Fruit fly (Drosophila melanogaster) whole organism, embryonic: ENCODE results near the gene ens.

Experiments
- Atf6 ChIP-seq: fragments of 200-800 bp; sonication (Bioruptor generic); IDR thresholded peaks from 2 replicates; pipeline ENCODE4 v1.3.6; 2022; ENCODE audit warnings: missing biosample characterization, missing genetic modification characterization
- Bgb ChIP-seq: fragments of 200-800 bp; sonication (Bioruptor generic); IDR thresholded peaks from 2 replicates; pipeline ENCODE4 v1.3.6; 2022; ENCODE audit warnings: missing biosample characterization, missing genetic modification characterization; ENCODE audit not compliant: partially characterized antibody
- C15 ChIP-seq: fragments of 200-800 bp; sonication (Bioruptor generic); IDR thresholded peaks from 3 replicates; pipeline ENCODE4 v1.3.6; 2022; ENCODE audit warnings: missing biosample characterization, missing genetic modification characterization
- CG10267 ChIP-seq: fragments of 200-800 bp; sonication (Bioruptor generic); optimal IDR thresholded peaks from 2 replicates; lab custom pipeline; 2018; ENCODE audit warnings: missing biosample characterization, mild to moderate bottlenecking, missing genetic modification characterization, moderate library complexity
- CG10543 ChIP-seq: fragments of 200-800 bp; sonication (Bioruptor generic); optimal IDR thresholded peaks from 3 replicates; lab custom pipeline; 2017; ENCODE audit warnings: missing biosample characterization, mild to moderate bottlenecking, missing genetic modification characterization, moderate library complexity
- CG11696 ChIP-seq: fragments of 200-800 bp; sonication (Bioruptor generic); IDR thresholded peaks from 2 replicates; pipeline ENCODE4 v1.3.6; 2022; ENCODE audit warnings: missing biosample characterization, missing genetic modification characterization
- CG15514 ChIP-seq: fragments of 200-800 bp; sonication (Bioruptor generic); optimal IDR thresholded peaks from 3 replicates; lab custom pipeline; 2017; ENCODE audit warnings: missing biosample characterization, missing genetic modification characterization, mild to moderate bottlenecking, moderate library complexity, missing genetic modification reagents
- CG16813 ChIP-seq: fragments of 200-800 bp; sonication (Bioruptor generic); IDR thresholded peaks from 3 replicates; pipeline ENCODE4 v1.3.6; 2022; ENCODE audit warnings: missing biosample characterization, missing genetic modification characterization; ENCODE audit not compliant: partially characterized antibody
- CG17359 ChIP-seq: fragments of 200-800 bp; sonication (Bioruptor generic); optimal IDR thresholded peaks from 3 replicates; lab custom pipeline; 2018; ENCODE audit warnings: missing biosample characterization, mild to moderate bottlenecking, missing genetic modification characterization, moderate library complexity
- CG17568 ChIP-seq: fragments of 200-800 bp; sonication (Bioruptor generic); optimal IDR thresholded peaks from 2 replicates; lab custom pipeline; 2018; ENCODE audit warnings: missing biosample characterization, mild to moderate bottlenecking, missing genetic modification characterization, moderate library complexity
- CG17802 ChIP-seq: fragments of 200-800 bp; sonication (Bioruptor generic); optimal IDR thresholded peaks from 2 replicates; lab custom pipeline; 2018; ENCODE audit warnings: missing biosample characterization, mild to moderate bottlenecking, missing genetic modification characterization, moderate library complexity
- CG1832 ChIP-seq: fragments of 200-800 bp; sonication (Bioruptor generic); optimal IDR thresholded peaks from 2 replicates; lab custom pipeline; 2017; ENCODE audit warnings: missing biosample characterization, mild to moderate bottlenecking, missing genetic modification characterization, inconsistent platforms
- CG18599 ChIP-seq: fragments of 200-800 bp; sonication (Bioruptor generic); optimal IDR thresholded peaks from 3 replicates; lab custom pipeline; 2017; ENCODE audit warnings: missing biosample characterization, missing genetic modification characterization, mild to moderate bottlenecking, moderate library complexity, missing genetic modification reagents
- CG2678 ChIP-seq: fragments of 200-800 bp; sonication (Bioruptor generic); optimal IDR thresholded peaks from 3 replicates; lab custom pipeline; 2019; ENCODE audit warnings: missing biosample characterization, mild to moderate bottlenecking, missing genetic modification characterization, moderate library complexity
- CG2712 ChIP-seq: fragments of 200-800 bp; optimal IDR thresholded peaks from 3 replicates; lab custom pipeline; 2019; ENCODE audit warnings: missing biosample characterization, mild to moderate bottlenecking, missing genetic modification characterization, moderate library complexity
- CG31441 ChIP-seq: fragments of 200-800 bp; sonication (Bioruptor generic); IDR thresholded peaks from 2 replicates; pipeline ENCODE4 v1.3.6; 2022; ENCODE audit warnings: missing biosample characterization, missing genetic modification characterization
- CG3163 ChIP-seq: fragments of 200-800 bp; sonication (Bioruptor generic); optimal IDR thresholded peaks from 3 replicates; lab custom pipeline; 2016; ENCODE audit warnings: missing biosample characterization, missing genetic modification characterization
- CG3407 ChIP-seq: fragments of 200-800 bp; sonication (Bioruptor generic); optimal IDR thresholded peaks from 2 replicates; lab custom pipeline; 2018; ENCODE audit warnings: missing biosample characterization, mild to moderate bottlenecking, missing genetic modification characterization
- CG42726 ChIP-seq: fragments of 200-800 bp; sonication (Bioruptor generic); IDR thresholded peaks from 2 replicates; pipeline ENCODE4 v1.3.6; 2022; ENCODE audit warnings: missing biosample characterization, missing genetic modification characterization; ENCODE audit not compliant: partially characterized antibody
- CG4328 ChIP-seq: fragments of 200-800 bp; sonication (Bioruptor generic); optimal IDR thresholded peaks from 3 replicates; lab custom pipeline; 2017; ENCODE audit warnings: missing biosample characterization, missing genetic modification reagents, missing genetic modification characterization
- CG5180 ChIP-seq: fragments of 200-800 bp; sonication (Bioruptor generic); optimal IDR thresholded peaks from 3 replicates; lab custom pipeline; 2017; ENCODE audit warnings: missing biosample characterization, missing genetic modification characterization, mild to moderate bottlenecking, moderate library complexity, missing genetic modification reagents
- CG6854 ChIP-seq: fragments of 200-800 bp; sonication (Bioruptor generic); optimal IDR thresholded peaks from 3 replicates; lab custom pipeline; 2017; ENCODE audit warnings: missing biosample characterization, mild to moderate bottlenecking, missing genetic modification characterization
- CG7963 ChIP-seq: fragments of 200-800 bp; sonication (Bioruptor generic); IDR thresholded peaks from 3 replicates; pipeline ENCODE4 v1.3.6; 2022; ENCODE audit warnings: missing biosample characterization, missing genetic modification characterization; ENCODE audit not compliant: partially characterized antibody
- Eip74EF ChIP-seq, 2 experiments: fragments of 200-800 bp in 1 of 2; fragments of >200 bp in 1 of 2; sonication (Bioruptor generic) in 1 of 2; optimal IDR thresholded peaks; 2 replicates each; lab custom pipeline; 2017 to 2019; ENCODE audit warnings: missing biosample characterization in 2 of 2, missing genetic modification characterization in 2 of 2, mild to moderate bottlenecking in 1 of 2, moderate library complexity in 1 of 2
- Ets97D ChIP-seq: fragments of 200-800 bp; sonication (Bioruptor generic); optimal IDR thresholded peaks from 3 replicates; lab custom pipeline; 2016; ENCODE audit warnings: missing biosample characterization, missing genetic modification characterization
- HHEX ChIP-seq: fragments of 200-800 bp; sonication (Bioruptor generic); optimal IDR thresholded peaks from 3 replicates; lab custom pipeline; 2017; ENCODE audit warnings: missing biosample characterization, mild to moderate bottlenecking, missing genetic modification characterization, missing genetic modification reagents
- HLH3B ChIP-seq: fragments of 200-800 bp; sonication (Bioruptor generic); IDR thresholded peaks from 2 replicates; pipeline ENCODE4 v1.3.6; 2022; ENCODE audit warnings: missing biosample characterization, missing genetic modification characterization
- MBD-R2 ChIP-seq: fragments of 200-800 bp; sonication (Bioruptor generic); IDR thresholded peaks from 2 replicates; pipeline ENCODE4 v1.3.6; 2022; ENCODE audit warnings: missing biosample characterization, missing genetic modification characterization
- Rfx ChIP-seq: fragments of 200-800 bp; sonication (Bioruptor generic); IDR thresholded peaks from 2 replicates; pipeline ENCODE4 v1.3.6; 2022; ENCODE audit warnings: missing biosample characterization, missing genetic modification characterization
- Xrp1 ChIP-seq: fragments of 200-800 bp; sonication (Bioruptor generic); IDR thresholded peaks from 2 replicates; pipeline ENCODE4 v1.3.6; 2022; ENCODE audit warnings: missing biosample characterization, missing genetic modification characterization
- ato ChIP-seq: fragments of 200-800 bp; sonication (Bioruptor generic); IDR thresholded peaks from 2 replicates; pipeline ENCODE4 v1.3.6; 2022; ENCODE audit warnings: missing biosample characterization, missing genetic modification characterization; ENCODE audit not compliant: partially characterized antibody
- cwo ChIP-seq: fragments of 200-800 bp; sonication (Bioruptor generic); optimal IDR thresholded peaks from 3 replicates; lab custom pipeline; 2017; ENCODE audit warnings: missing biosample characterization, missing genetic modification characterization, mild to moderate bottlenecking, moderate library complexity, missing genetic modification reagents
- dmrt99B ChIP-seq: fragments of 200-800 bp; sonication (Bioruptor generic); optimal IDR thresholded peaks from 2 replicates; lab custom pipeline; 2018; ENCODE audit warnings: missing biosample characterization, mild to moderate bottlenecking, missing genetic modification characterization, moderate library complexity
- fd96Cb ChIP-seq: fragments of 200-800 bp; sonication (Bioruptor generic); optimal IDR thresholded peaks from 2 replicates; lab custom pipeline; 2018; ENCODE audit warnings: missing biosample characterization, mild to moderate bottlenecking, missing genetic modification characterization, moderate library complexity
- hbn ChIP-seq: fragments of 200-800 bp; sonication (Bioruptor generic); IDR thresholded peaks from 2 replicates; pipeline ENCODE4 v1.3.6; 2022; ENCODE audit warnings: missing biosample characterization, missing genetic modification characterization; ENCODE audit not compliant: partially characterized antibody
- hkb ChIP-seq, 2 experiments: fragments of 200-800 bp in 1 of 2; fragments of >200 bp in 1 of 2; sonication (Bioruptor generic) in 1 of 2; IDR thresholded peaks in 1 of 2; optimal IDR thresholded peaks in 1 of 2; 2 replicates each; pipeline versions ENCODE4 v1.3.6 to Lab custom; 2017 to 2022; ENCODE audit warnings: missing biosample characterization in 1 of 2, missing genetic modification characterization in 1 of 2
- knrl ChIP-seq: fragments of 200-800 bp; sonication (Bioruptor generic); IDR thresholded peaks from 3 replicates; pipeline ENCODE4 v1.3.6; 2022; ENCODE audit warnings: missing biosample characterization, missing genetic modification characterization; ENCODE audit not compliant: partially characterized antibody
- nerfin-2 ChIP-seq: fragments of 200-800 bp; sonication (Bioruptor generic); IDR thresholded peaks from 2 replicates; pipeline ENCODE4 v1.3.6; 2022; ENCODE audit warnings: missing biosample characterization, missing genetic modification characterization; ENCODE audit not compliant: partially characterized antibody
- nom ChIP-seq: fragments of 200-800 bp; sonication (Bioruptor generic); optimal IDR thresholded peaks from 2 replicates; lab custom pipeline; 2017; ENCODE audit warnings: missing biosample characterization, missing genetic modification characterization, mild to moderate bottlenecking, moderate library complexity, missing genetic modification reagents
- phol ChIP-seq: fragments of 200-800 bp; sonication (Bioruptor generic); optimal IDR thresholded peaks from 3 replicates; lab custom pipeline; 2018; ENCODE audit warnings: missing biosample characterization, mild to moderate bottlenecking, missing genetic modification characterization, moderate library complexity
- salm ChIP-seq: fragments of 200-800 bp; sonication (Bioruptor generic); optimal IDR thresholded peaks from 2 replicates; lab custom pipeline; 2018; ENCODE audit warnings: missing biosample characterization, mild to moderate bottlenecking, missing genetic modification characterization
- sd ChIP-seq: fragments of 200-800 bp; sonication (Bioruptor generic); optimal IDR thresholded peaks from 3 replicates; lab custom pipeline; 2018; ENCODE audit warnings: missing biosample characterization, mild to moderate bottlenecking, missing genetic modification characterization, moderate library complexity
- tin ChIP-seq: fragments of 200-800 bp; sonication (Bioruptor generic); optimal IDR thresholded peaks from 3 replicates; lab custom pipeline; 2016; ENCODE audit warnings: missing biosample characterization, missing genetic modification characterization
- tna ChIP-seq: fragments of 200-800 bp; sonication (Bioruptor generic); IDR thresholded peaks from 2 replicates; pipeline ENCODE4 v1.3.6; 2022; ENCODE audit warnings: missing biosample characterization, missing genetic modification characterization; ENCODE audit not compliant: partially characterized antibody
- trem ChIP-seq: fragments of 200-800 bp; optimal IDR thresholded peaks from 3 replicates; lab custom pipeline; 2019; ENCODE audit warnings: missing biosample characterization, mild to moderate bottlenecking, missing genetic modification characterization, moderate library complexity

The ens gene

DNA sequence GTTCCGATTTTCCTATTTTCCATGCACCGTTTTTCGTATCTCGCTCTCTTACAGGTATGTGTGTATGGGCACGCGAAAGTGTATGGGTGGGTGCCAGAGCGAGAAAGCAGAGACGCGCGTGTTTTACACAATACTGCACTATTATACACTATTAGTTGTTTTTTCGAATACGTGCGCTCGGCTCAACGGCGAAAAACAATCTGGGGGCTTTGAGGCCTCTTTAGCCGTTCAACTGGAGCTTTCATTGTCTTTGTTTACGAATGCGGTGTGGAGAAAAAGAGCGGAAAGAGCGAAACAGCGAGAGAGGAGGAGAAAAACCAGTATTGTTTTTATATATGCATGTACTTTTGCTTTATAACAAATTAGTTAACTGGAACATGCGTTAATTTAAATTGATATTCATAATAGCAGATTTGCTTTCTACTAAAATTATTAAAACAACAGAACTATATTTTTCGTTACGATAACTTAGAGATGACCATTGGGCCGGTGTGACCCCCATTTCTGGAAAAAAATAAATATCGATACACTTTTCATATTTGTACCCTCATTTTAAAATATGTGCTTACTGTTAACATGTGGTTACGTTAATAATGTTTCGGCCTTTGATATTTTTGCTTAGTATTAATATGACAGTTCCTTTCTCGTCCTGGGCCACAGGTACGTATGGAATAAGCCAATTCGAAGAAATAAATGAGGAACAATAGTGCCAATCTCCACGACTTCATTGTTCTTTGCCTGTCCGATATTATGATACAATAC, 31.7 kb downstream of the ens start, which contains the start of gene CG14995:
Gene CG14995, minus strand, starts transcription at position 761 of the 762 bp plus-strand sequence.
- TF ChIP-seq HHEX (GFP tag; lab: Kevin White, UChicago) (peak; percentile 7), nerfin-2 (GFP tag; lab: Robert Waterston, UW) (no peak), knrl (peak; percentile 66), CG4328 (GFP tag; lab: Kevin White, UChicago) (peak; percentile 29), Rfx (peak; percentile 8; the same call in 1 of the 2 replicates), ato (GFP tag; lab: Robert Waterston, UW) (peak; percentile 33; the same call in 1 of the 2 replicates), CG2678 (peak; percentile 33), CG16813 (peak; percentile 75), CG7963 (peak; percentile 36; the same call in 1 of the 3 replicates), CG18599 (GFP tag; lab: Kevin White, UChicago) (peak; percentile 35), Eip74EF (GFP tag; optimal IDR thresholded peaks at IDR 0.05; lab: Kevin White, UChicago) (peak in 1 of 2 experiments; percentile 57), CG1832 (no peak), CG31441 (no peak), sd (tag; lab: Kevin White, UChicago) (peak; percentile 79), trem (tag; lab: Kevin White, UChicago) (no peak), fd96Cb (tag; lab: Kevin White, UChicago) (no peak), nom (peak; percentile 77), tin (GFP tag; lab: Kevin White, UChicago) (no peak), cwo (GFP tag; lab: Kevin White, UChicago) (peak; percentile 0), dmrt99B (tag; lab: Kevin White, UChicago) (peak; percentile 21), CG2712 (peak; percentile 31), CG17359 (tag; lab: Kevin White, UChicago) (no peak), Xrp1 (no peak), hkb (optimal IDR thresholded peaks at IDR 0.05; lab: Kevin White, UChicago) (no peak), hkb (GFP tag; IDR thresholded peaks at IDR 0.05; lab: Robert Waterston, UW) (peak; percentile 43), CG5180 (GFP tag; lab: Kevin White, UChicago) (peak; percentile 51), Ets97D (peak; percentile 2), CG10267 (tag; lab: Kevin White, UChicago) (peak; percentile 5), tna (GFP tag; lab: Robert Waterston, UW) (peak; percentile 42; the same call in 1 of the 2 replicates), CG17802 (tag; lab: Kevin White, UChicago) (no peak), CG6854 (GFP tag; lab: Kevin White, UChicago) (peak; percentile 53), Atf6 (peak; percentile 42; the same call in 1 of the 2 replicates), salm (tag; lab: Kevin White, UChicago) (peak; percentile 21), CG15514 (GFP tag; lab: Kevin White, UChicago) (peak; percentile 31), C15 (GFP tag; lab: Robert Waterston, UW) (no peak), CG3407 (GFP tag; lab: Kevin White, UChicago) (no peak), Bgb (GFP tag; lab: Robert Waterston, UW) (peak; percentile 70), CG11696 (0 out of 2 replicates have a peak, but pooled peaks have one; percentile 30), CG3163 (GFP tag; lab: Kevin White, UChicago) (peak; percentile 31), CG42726 (0 out of 2 replicates have a peak, but pooled peaks have one; percentile 49), CG10543 (peak; percentile 62), HLH3B (GFP tag; lab: Robert Waterston, UW) (0 out of 2 replicates have a peak, but pooled peaks have one; percentile 22), MBD-R2 (GFP tag; lab: Robert Waterston, UW) (0 out of 2 replicates have a peak, but pooled peaks have one; percentile 21), hbn (peak; percentile 38), CG17568 (GFP tag; lab: Kevin White, UChicago) (peak; percentile 37), phol (no peak)
